Worm (Caenorhabditis elegans) whole organism, L4 larva: ENCODE measurements around the gene C08E8.4.

Source experiments
- D1046.2 ChIP-seq: fragments of 200-800 bp; sonication (Bioruptor generic); IDR thresholded peaks from 2 replicates; pipeline ENCODE4 v1.3.6; 2022; ENCODE audit warnings: missing genetic modification characterization, missing compliant biosample characterization
- F10B5.3 ChIP-seq: sonication (generic microtip); optimal IDR thresholded peaks from 2 replicates; lab custom pipeline; 2016; ENCODE audit warnings: mild to moderate bottlenecking, missing genetic modification characterization, missing compliant biosample characterization
- F26F4.8 ChIP-seq: fragments of 200-800 bp; sonication (Bioruptor generic); conservative IDR thresholded peaks from 2 replicates; pipeline ENCODE4 v1.3.6; 2022; ENCODE audit warnings: missing genetic modification characterization, missing compliant biosample characterization
- T26A8.4 ChIP-seq: fragments of 200-800 bp; sonication (Bioruptor generic); IDR thresholded peaks from 2 replicates; pipeline ENCODE4 v1.3.6; 2022; ENCODE audit warnings: missing genetic modification characterization, missing compliant biosample characterization
- Y105C5A.15 ChIP-seq: fragments of 200-800 bp; sonication (Bioruptor generic); IDR thresholded peaks from 2 replicates; pipeline ENCODE4 v1.3.6; 2022; ENCODE audit warnings: missing genetic modification characterization, missing compliant biosample characterization
- Y5F2A.4 ChIP-seq: fragments of 200-800 bp; sonication (Bioruptor generic); optimal IDR thresholded peaks from 2 replicates; lab custom pipeline; 2018; ENCODE audit warnings: mild to moderate bottlenecking, missing genetic modification characterization, missing compliant biosample characterization
- aly-2 ChIP-seq: sonication (generic microtip); optimal IDR thresholded peaks from 2 replicates; lab custom pipeline; 2018; ENCODE audit warnings: missing biosample characterization, missing genetic modification characterization
- ama-1 ChIP-seq: fragments of 150-350 bp; optimal IDR thresholded peaks from 2 replicates; lab custom pipeline; 2014; ENCODE audit warnings: inconsistent platforms, mixed read lengths
- ceh-32 ChIP-seq: sonication (generic microtip); optimal IDR thresholded peaks from 2 replicates; lab custom pipeline; 2016; ENCODE audit warnings: mild to moderate bottlenecking, missing genetic modification characterization, missing compliant biosample characterization; ENCODE audit not compliant: poor library complexity
- ces-1 ChIP-seq: fragments of 150-350 bp; sonication (generic microtip); optimal IDR thresholded peaks from 4 replicates; lab custom pipeline; 2014; ENCODE audit warnings: missing biosample characterization, missing genetic modification reagents, missing genetic modification characterization
- daf-12 ChIP-seq: fragments of 150-350 bp; optimal IDR thresholded peaks from 2 replicates; lab custom pipeline; 2014; ENCODE audit warnings: missing biosample characterization, missing genetic modification reagents, missing genetic modification characterization
- daf-16 ChIP-seq, 3 experiments: sonication (generic microtip); optimal IDR thresholded peaks; 2 replicates each; lab custom pipeline; 2016 to 2017; ENCODE audit warnings: missing genetic modification characterization in 3 of 3, missing genetic modification reagents in 3 of 3, mild to moderate bottlenecking in 2 of 3, missing compliant biosample characterization in 2 of 3, missing biosample characterization in 1 of 3, moderate library complexity in 1 of 3
- daf-19 ChIP-seq: fragments of 200-800 bp; sonication (Bioruptor generic); conservative IDR thresholded peaks from 2 replicates; pipeline ENCODE4 v1.3.6; 2022; ENCODE audit warnings: missing genetic modification characterization, missing compliant biosample characterization
- daf-8 ChIP-seq: fragments of 200-800 bp; sonication (Bioruptor generic); IDR thresholded peaks from 2 replicates; pipeline ENCODE4 v1.3.6; 2022; ENCODE audit warnings: missing genetic modification characterization, missing compliant biosample characterization
- dmd-6 ChIP-seq: fragments of 200-800 bp; sonication (Bioruptor generic); IDR thresholded peaks from 2 replicates; pipeline ENCODE4 v1.3.6; 2022; ENCODE audit warnings: missing genetic modification reagents, missing genetic modification characterization, missing compliant biosample characterization
- dpl-1 ChIP-seq: fragments of 150-350 bp; optimal IDR thresholded peaks from 2 replicates; lab custom pipeline; 2014; ENCODE audit warnings: missing biosample characterization, missing genetic modification reagents, missing genetic modification characterization
- duxl-1 ChIP-seq: sonication (generic microtip); optimal IDR thresholded peaks from 2 replicates; lab custom pipeline; 2016; ENCODE audit warnings: mild to moderate bottlenecking, missing genetic modification characterization, moderate library complexity, missing compliant biosample characterization; ENCODE audit not compliant: poor library complexity
- egl-27 ChIP-seq: sonication (generic microtip); optimal IDR thresholded peaks from 3 replicates; lab custom pipeline; 2017; ENCODE audit warnings: missing biosample characterization, missing genetic modification reagents, missing genetic modification characterization
- fkh-10 ChIP-seq: fragments of 150-350 bp; optimal IDR thresholded peaks from 2 replicates; lab custom pipeline; 2014; ENCODE audit warnings: missing biosample characterization, missing genetic modification reagents, missing genetic modification characterization
- gei-8 ChIP-seq: fragments of 200-800 bp; sonication (Bioruptor generic); optimal IDR thresholded peaks from 2 replicates; lab custom pipeline; 2018; ENCODE audit warnings: mild to moderate bottlenecking, missing genetic modification characterization, missing compliant biosample characterization
- hlh-11 ChIP-seq: fragments of 200-800 bp; sonication (Bioruptor generic); optimal IDR thresholded peaks from 2 replicates; lab custom pipeline; 2018; ENCODE audit warnings: mild to moderate bottlenecking, missing genetic modification characterization, missing compliant biosample characterization
- lim-7 ChIP-seq: fragments of 200-800 bp; sonication (Bioruptor generic); IDR thresholded peaks from 2 replicates; pipeline ENCODE4 v1.3.6; 2022; ENCODE audit warnings: missing genetic modification characterization, missing compliant biosample characterization
- lin-13 ChIP-seq: fragments of 150-350 bp; optimal IDR thresholded peaks from 2 replicates; lab custom pipeline; 2014; ENCODE audit warnings: missing biosample characterization, missing genetic modification reagents, missing genetic modification characterization
- lin-29 ChIP-seq: fragments of 200-800 bp; sonication (Bioruptor generic); IDR thresholded peaks from 2 replicates; pipeline ENCODE4 v1.3.6; 2022; ENCODE audit warnings: missing genetic modification reagents, missing genetic modification characterization, missing compliant biosample characterization
- lin-38 ChIP-seq: fragments of 200-800 bp; sonication (Bioruptor generic); IDR thresholded peaks from 2 replicates; pipeline ENCODE4 v1.3.6; 2022; ENCODE audit warnings: missing genetic modification reagents, missing genetic modification characterization, missing compliant biosample characterization
- lin-39 ChIP-seq: fragments of 150-350 bp; optimal IDR thresholded peaks from 2 replicates; lab custom pipeline; 2014; ENCODE audit warnings: missing biosample characterization, missing genetic modification reagents, missing genetic modification characterization
- mdt-29 ChIP-seq: fragments of 200-800 bp; sonication (Bioruptor generic); IDR thresholded peaks from 2 replicates; pipeline ENCODE4 v1.3.6; 2022; ENCODE audit warnings: missing genetic modification reagents, missing genetic modification characterization, missing compliant biosample characterization
- nhr-237 ChIP-seq: sonication (generic microtip); optimal IDR thresholded peaks from 2 replicates; lab custom pipeline; 2017; ENCODE audit warnings: missing biosample characterization, missing genetic modification characterization
- nhr-28 ChIP-seq: fragments of 150-350 bp; optimal IDR thresholded peaks from 2 replicates; lab custom pipeline; 2014; ENCODE audit warnings: missing biosample characterization, missing genetic modification characterization
- nhr-6 ChIP-seq: fragments of 150-350 bp; optimal IDR thresholded peaks from 2 replicates; lab custom pipeline; 2014; ENCODE audit warnings: missing biosample characterization, missing genetic modification characterization
- rbr-2 ChIP-seq: sonication (generic microtip); optimal IDR thresholded peaks from 2 replicates; lab custom pipeline; 2016; ENCODE audit warnings: missing genotype, missing genetic modification characterization, missing compliant biosample characterization
- set-16 ChIP-seq: fragments of 200-800 bp; sonication (Bioruptor generic); IDR thresholded peaks from 2 replicates; pipeline ENCODE4 v1.3.6; 2022; ENCODE audit warnings: missing genetic modification reagents, missing genetic modification characterization, missing compliant biosample characterization
- skn-1 ChIP-seq: fragments of 150-350 bp; optimal IDR thresholded peaks from 2 replicates; lab custom pipeline; 2014; ENCODE audit warnings: missing biosample characterization, missing genetic modification characterization
- spr-1 ChIP-seq: sonication (generic microtip); optimal IDR thresholded peaks from 2 replicates; lab custom pipeline; 2016; ENCODE audit warnings: mild to moderate bottlenecking, missing genetic modification characterization, missing compliant biosample characterization
- tag-97 ChIP-seq: fragments of 200-800 bp; sonication (Bioruptor generic); IDR thresholded peaks from 2 replicates; pipeline ENCODE4 v1.3.6; 2022; ENCODE audit warnings: missing genetic modification characterization, missing compliant biosample characterization
- unc-130 ChIP-seq: sonication (generic microtip); optimal IDR thresholded peaks from 2 replicates; lab custom pipeline; 2016; ENCODE audit warnings: missing genetic modification reagents, missing genetic modification characterization, missing compliant biosample characterization
- zfp-2 ChIP-seq: sonication (generic microtip); optimal IDR thresholded peaks from 2 replicates; lab custom pipeline; 2016; ENCODE audit warnings: mild to moderate bottlenecking, missing genetic modification characterization, missing compliant biosample characterization
- zip-11 ChIP-seq: fragments of 200-800 bp; sonication (Bioruptor generic); IDR thresholded peaks from 2 replicates; pipeline ENCODE4 v1.3.6; 2022; ENCODE audit warnings: missing genetic modification characterization, missing compliant biosample characterization
- ztf-7 ChIP-seq: fragments of 150-350 bp; optimal IDR thresholded peaks from 2 replicates; lab custom pipeline; 2014; ENCODE audit warnings: missing biosample characterization, missing genetic modification characterization

Gene C08E8.4

ce11 chrV:18368322-18368721, 3.3 kb upstream of the C08E8.4 start, which contains the start of gene C08E8.6:
C08E8.6 (minus strand) TSS chrV:18368422.
- TF ChIP-seq F10B5.3 (tag; lab: Kevin White, UChicago) (no peak), lin-29 (GFP tag; lab: Robert Waterston, UW) (no peak), egl-27 (tag; lab: Kevin White, UChicago) (no peak), dmd-6 (no peak), nhr-237 (tag; lab: Kevin White, UChicago) (no peak), duxl-1 (tag; lab: Kevin White, UChicago) (no peak), F26F4.8 (GFP tag; lab: Robert Waterston, UW) (no peak), mdt-29 (GFP tag; lab: Robert Waterston, UW) (no peak), zfp-2 (tag; lab: Kevin White, UChicago) (no peak), spr-1 (tag; lab: Kevin White, UChicago) (no peak), rbr-2 (tag; lab: Kevin White, UChicago) (no peak), nhr-28 (tag; lab: Kevin White, UChicago) (no peak), aly-2 (tag; lab: Kevin White, UChicago) (no peak), ceh-32 (tag; lab: Kevin White, UChicago) (no peak), skn-1 (tag; lab: Kevin White, UChicago) (no peak)
- TF ChIP-seq, all 104 proteins: peak for 0

ce11 chrV:18371028-18371427, 618 bp upstream of the C08E8.4 start:
- TF ChIP-seq gei-8 (GFP tag; lab: Kevin White, UChicago) (no peak), ama-1 (lab: Kevin White, UChicago) (no peak), dmd-6 (no peak), ces-1 (GFP tag; lab: Kevin White, UChicago) (no peak), D1046.2 (GFP tag; lab: Robert Waterston, UW) (no peak), lin-38 (GFP tag; lab: Robert Waterston, UW) (0 out of 2 replicates have a peak, but pooled peaks have one; percentile 6), Y105C5A.15 (GFP tag; lab: Robert Waterston, UW) (no peak), set-16 (GFP tag; lab: Robert Waterston, UW) (no peak), nhr-6 (tag; lab: Kevin White, UChicago) (no peak), zip-11 (GFP tag; lab: Robert Waterston, UW) (no peak), lin-13 (GFP tag; lab: Kevin White, UChicago) (no peak), daf-19 (GFP tag; lab: Robert Waterston, UW) (no peak), daf-16 (GFP tag; optimal IDR thresholded peaks at IDR 0.05; lab: Kevin White, UChicago) (no peak), daf-16 (tag; optimal IDR thresholded peaks at IDR 0.05; lab: Kevin White, UChicago) (peak; percentile 35)

ce11 chrV:18374194-18374593, 2.5 kb downstream of the C08E8.4 start, which contains the start of gene Y51A2B.2:
Y51A2B.2 (plus strand) TSS chrV:18374494.
- no peak for TF ChIP-seq daf-8
- TF ChIP-seq T26A8.4, result no peak
- TF ChIP-seq tag-97 (GFP tag; lab: Robert Waterston, UW), result no peak
- no peak for TF ChIP-seq lin-38 (GFP tag; lab: Robert Waterston, UW)
- TF ChIP-seq ztf-7, result no peak
- TF ChIP-seq F26F4.8 (GFP tag; lab: Robert Waterston, UW), result no peak
- no peak for TF ChIP-seq gei-8 (GFP tag; lab: Kevin White, UChicago)
- TF ChIP-seq fkh-10 (GFP tag; lab: Kevin White, UChicago), result no peak
- no peak for TF ChIP-seq lim-7 (GFP tag; lab: Robert Waterston, UW)
- TF ChIP-seq unc-130 (GFP tag; lab: Kevin White, UChicago), result no peak
- TF ChIP-seq Y5F2A.4, result no peak
- TF ChIP-seq daf-12 (tag; lab: Kevin White, UChicago), result no peak
- TF ChIP-seq Y105C5A.15 (GFP tag; lab: Robert Waterston, UW), result no peak
- no peak for TF ChIP-seq dpl-1
- TF ChIP-seq lin-29 (GFP tag; lab: Robert Waterston, UW), result no peak
- no peak for TF ChIP-seq lin-39 (tag; lab: Kevin White, UChicago)
- TF ChIP-seq hlh-11 (tag; lab: Kevin White, UChicago), result no peak
- TF ChIP-seq skn-1 (tag; lab: Kevin White, UChicago), result no peak
